Fruit fly (Drosophila melanogaster) Kc167 (cell line): ENCODE data around the gene PpD6.

Experiments
- Myc ChIP-seq: fragments of >200 bp; optimal IDR thresholded peaks from 2 replicates; lab custom pipeline; 2017; ENCODE audit warnings: missing external identifiers
- Sin3A ChIP-seq: fragments of >200 bp; optimal IDR thresholded peaks from 2 replicates; lab custom pipeline; 2018; ENCODE audit warnings: missing external identifiers
- h ChIP-seq: fragments of >200 bp; optimal IDR thresholded peaks from 3 replicates; lab custom pipeline; 2018; ENCODE audit warnings: missing external identifiers
- insv ChIP-seq: fragments of >200 bp; optimal IDR thresholded peaks from 3 replicates; lab custom pipeline; 2018; ENCODE audit warnings: missing external identifiers
- psq ChIP-seq: fragments of >200 bp; optimal IDR thresholded peaks from 2 replicates; lab custom pipeline; 2017; ENCODE audit warnings: missing external identifiers
- ttk ChIP-seq: sonication (Bioruptor generic); optimal IDR thresholded peaks from 2 replicates; lab custom pipeline; 2017; ENCODE audit warnings: missing external identifiers

Gene PpD6

DNA sequence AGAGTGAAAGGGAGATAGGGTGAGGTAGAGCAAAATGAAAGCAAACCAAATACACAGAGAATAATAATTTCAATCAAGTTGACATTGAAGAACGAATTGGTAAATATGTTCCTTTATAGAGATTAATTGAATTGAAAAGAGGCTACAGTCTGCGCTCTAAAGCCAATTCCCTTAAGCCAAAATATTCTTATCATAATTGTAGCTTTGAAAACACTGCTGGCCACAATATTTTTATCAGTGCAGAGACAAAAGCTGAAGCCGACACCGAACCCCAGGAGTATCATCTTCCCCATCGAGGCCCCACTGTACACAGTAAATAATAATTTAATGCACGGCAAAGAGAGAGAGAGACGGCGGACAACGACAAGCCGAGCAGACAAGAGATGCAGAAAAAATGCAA is 3.6 kb upstream of the PpD6 start:
- TF ChIP-seq psq (lab: Kevin White, UChicago) (no peak), insv (no peak), Sin3A (lab: Kevin White, UChicago) (no peak), Myc (no peak), h (lab: Kevin White, UChicago) (no peak), ttk (no peak)

DNA sequence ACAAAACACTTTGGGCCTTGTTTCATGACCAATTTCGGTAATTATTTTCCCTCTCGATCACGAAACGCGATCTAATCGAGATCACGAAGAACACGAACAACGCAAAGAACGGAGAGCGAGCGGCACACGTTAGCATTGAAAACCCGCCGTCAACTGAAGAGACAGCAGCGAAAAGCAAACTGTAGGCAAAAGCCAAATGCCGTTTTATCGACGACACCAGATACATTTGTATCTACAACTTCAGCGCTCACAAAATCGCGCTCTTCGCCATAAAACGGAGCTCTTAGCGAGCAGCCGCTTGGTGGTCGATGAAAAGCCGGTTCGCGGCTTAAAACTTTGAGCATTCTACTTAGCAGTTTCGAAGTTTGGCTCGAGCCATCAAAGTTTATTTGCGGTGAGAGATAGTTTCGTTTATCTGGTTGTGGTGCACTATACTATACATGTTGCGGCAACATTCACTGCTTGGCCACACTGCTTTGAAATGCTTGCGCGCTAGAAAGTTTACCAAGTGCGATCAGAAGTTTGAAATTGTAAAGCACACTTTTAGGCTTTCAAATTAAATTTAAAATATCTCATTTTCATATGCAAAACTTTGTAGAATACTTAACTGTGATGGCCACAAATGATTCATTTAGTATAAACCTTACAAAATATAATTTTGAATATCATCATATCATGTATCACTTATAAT is 1.3 kb upstream of the PpD6 start:
- TF ChIP-seq Myc (no peak), ttk (no peak), h (lab: Kevin White, UChicago) (no peak), psq (lab: Kevin White, UChicago) (no peak), Sin3A (lab: Kevin White, UChicago) (no peak), insv (no peak)

DNA sequence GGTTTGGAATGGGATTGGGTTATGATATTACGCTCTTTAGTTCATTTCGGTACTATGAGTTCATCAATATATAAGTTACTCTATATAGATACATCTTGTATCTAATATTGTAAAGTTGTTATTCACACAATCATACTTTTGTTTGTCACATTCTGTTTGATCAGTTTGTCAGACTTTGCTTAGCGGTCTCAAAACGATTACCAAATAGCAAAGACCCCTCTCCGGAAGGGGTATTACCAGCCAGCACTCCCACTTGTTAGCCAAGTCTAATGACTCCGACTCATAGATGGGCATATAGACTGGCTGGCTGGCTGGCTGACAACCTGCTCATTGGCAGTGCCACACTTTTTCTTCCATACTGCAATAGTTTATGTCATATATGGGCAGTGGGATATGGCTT is 4.7 kb downstream of the PpD6 start:
- TF ChIP-seq insv (no peak), ttk (no peak), psq (lab: Kevin White, UChicago) (no peak), h (lab: Kevin White, UChicago) (no peak), Myc (no peak), Sin3A (lab: Kevin White, UChicago) (no peak)

DNA sequence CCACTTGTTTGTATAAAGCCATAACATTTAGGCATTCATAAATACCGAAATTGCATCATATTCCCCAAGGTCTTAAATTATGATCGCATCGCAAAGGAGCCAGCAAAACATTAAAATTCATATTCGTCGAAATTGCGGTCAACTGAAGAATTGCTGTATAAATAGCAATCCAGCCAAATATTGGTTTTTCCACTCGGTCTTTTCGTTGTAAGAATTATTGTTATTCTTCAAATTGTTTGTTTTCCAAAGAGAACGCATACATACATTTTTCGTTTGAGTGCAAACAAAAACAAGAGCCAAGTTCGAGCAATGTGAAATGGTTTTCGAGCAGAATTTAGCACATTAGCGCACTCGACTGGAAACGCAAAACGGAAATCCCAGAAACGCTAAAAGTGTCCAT is 5.4 kb downstream of the PpD6 start:
- TF ChIP-seq h (lab: Kevin White, UChicago) (no peak), insv (no peak), Myc (no peak), ttk (no peak), Sin3A (lab: Kevin White, UChicago) (no peak), psq (lab: Kevin White, UChicago) (no peak)

DNA sequence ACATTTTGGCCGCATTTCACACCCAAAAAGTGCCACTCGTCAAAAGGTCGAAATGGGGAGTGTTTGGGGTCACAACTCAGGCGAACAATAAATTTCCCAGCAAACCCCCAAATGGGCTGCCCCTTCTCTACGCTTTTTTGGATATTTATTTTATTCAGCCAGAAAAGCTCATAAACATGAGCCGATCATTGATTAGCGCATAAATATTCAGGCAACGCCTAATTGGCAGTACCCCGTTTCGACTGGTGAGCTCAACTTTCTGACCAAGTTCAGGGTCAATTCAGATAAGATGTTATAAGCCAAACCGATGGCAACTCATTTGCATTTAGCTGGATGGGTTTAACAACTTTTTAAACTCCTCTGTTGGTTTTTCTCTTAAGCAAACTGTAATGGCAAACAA is 10.1 kb downstream of the PpD6 start:
- TF ChIP-seq psq (lab: Kevin White, UChicago) (no peak), Myc (no peak)

DNA sequence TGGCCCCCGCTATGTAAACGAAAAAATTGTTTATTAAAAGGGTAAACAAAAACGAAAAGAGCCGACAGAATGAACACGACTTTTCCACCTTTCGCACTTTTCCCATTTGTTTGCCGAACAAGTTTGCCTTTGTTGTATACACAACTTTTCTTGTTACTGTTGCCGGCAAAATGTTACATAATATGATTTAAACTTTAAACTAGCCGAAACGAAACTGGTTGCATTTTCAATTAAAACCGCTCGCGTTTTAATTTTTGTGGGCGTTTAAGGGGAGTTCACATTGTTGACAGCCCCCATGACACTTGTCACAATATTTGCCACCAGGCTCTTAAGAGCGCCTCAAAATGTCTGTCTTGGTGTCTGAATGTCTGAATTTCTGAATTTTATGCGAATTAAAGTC is 11.3 kb downstream of the PpD6 start:
- TF ChIP-seq Myc: no peak
- no peak for TF ChIP-seq Sin3A (lab: Kevin White, UChicago)
- TF ChIP-seq h (lab: Kevin White, UChicago): no peak
- TF ChIP-seq insv: no peak
- no peak for TF ChIP-seq ttk
- no peak for TF ChIP-seq psq (lab: Kevin White, UChicago)

DNA sequence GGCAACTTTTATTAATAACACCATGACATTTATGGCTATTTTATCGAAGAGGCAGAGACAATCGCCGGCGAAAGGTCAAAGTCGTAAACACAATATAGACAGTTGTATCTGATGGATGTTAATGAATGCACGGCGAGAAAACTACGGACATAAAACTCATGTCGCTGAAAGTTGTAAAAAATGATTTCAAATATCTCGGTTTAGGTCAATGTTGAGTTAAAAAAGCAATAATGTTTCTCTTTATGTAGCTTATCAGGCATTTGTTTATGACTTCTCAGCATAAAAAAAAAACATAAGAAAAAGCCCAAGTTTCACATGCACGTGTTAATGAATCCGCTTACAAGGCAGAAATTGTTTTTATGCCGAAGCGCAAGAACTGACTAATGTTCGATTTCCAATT is 11.9 kb downstream of the PpD6 start:
- TF ChIP-seq Myc (no peak), ttk (no peak), insv (no peak), psq (lab: Kevin White, UChicago) (no peak), Sin3A (lab: Kevin White, UChicago) (no peak), h (lab: Kevin White, UChicago) (no peak)

DNA sequence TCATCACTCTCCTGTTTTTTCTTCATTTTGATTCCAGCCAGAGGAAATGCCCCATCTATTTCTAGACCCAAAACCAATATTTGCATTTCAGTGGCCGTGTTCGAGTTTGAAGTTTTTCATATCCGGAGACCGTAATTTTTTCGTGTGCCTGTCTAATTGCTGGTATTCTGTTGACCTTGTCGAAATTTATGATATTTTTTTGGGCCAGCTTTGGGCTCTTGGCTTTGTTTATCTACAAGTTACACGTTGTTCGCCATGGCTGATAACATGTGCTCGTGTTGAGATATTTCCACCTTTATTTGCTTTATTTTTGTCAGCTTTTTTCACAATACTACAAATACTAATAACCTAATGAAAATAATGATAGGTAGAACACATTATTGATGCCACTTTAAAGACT is 12.3 kb downstream of the PpD6 start:
- TF ChIP-seq ttk (no peak), Myc (no peak), psq (lab: Kevin White, UChicago) (no peak), insv (no peak), Sin3A (lab: Kevin White, UChicago) (no peak)

DNA sequence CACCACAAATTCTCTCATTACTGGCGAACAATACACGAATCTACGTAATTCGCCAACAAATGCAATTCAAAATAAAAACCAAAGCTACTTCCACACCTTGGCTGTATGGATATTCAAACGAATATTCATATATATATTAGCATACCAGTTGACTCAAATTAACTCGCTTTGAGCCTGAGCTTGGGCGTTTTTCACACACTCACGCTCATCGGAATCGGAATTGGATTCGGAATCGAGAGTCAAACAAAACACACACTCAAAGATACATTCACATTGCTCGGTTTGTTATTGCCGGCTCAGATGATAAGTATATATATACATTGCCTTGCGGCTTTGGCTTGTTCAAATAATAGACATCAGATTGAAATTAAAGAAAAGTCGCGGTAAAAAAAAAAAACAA is 12.7 kb downstream of the PpD6 start:
- TF ChIP-seq Sin3A (lab: Kevin White, UChicago): no peak
- TF ChIP-seq psq (lab: Kevin White, UChicago): no peak
- TF ChIP-seq insv: no peak
- TF ChIP-seq h (lab: Kevin White, UChicago): no peak
- no peak for TF ChIP-seq Myc
- no peak for TF ChIP-seq ttk

DNA sequence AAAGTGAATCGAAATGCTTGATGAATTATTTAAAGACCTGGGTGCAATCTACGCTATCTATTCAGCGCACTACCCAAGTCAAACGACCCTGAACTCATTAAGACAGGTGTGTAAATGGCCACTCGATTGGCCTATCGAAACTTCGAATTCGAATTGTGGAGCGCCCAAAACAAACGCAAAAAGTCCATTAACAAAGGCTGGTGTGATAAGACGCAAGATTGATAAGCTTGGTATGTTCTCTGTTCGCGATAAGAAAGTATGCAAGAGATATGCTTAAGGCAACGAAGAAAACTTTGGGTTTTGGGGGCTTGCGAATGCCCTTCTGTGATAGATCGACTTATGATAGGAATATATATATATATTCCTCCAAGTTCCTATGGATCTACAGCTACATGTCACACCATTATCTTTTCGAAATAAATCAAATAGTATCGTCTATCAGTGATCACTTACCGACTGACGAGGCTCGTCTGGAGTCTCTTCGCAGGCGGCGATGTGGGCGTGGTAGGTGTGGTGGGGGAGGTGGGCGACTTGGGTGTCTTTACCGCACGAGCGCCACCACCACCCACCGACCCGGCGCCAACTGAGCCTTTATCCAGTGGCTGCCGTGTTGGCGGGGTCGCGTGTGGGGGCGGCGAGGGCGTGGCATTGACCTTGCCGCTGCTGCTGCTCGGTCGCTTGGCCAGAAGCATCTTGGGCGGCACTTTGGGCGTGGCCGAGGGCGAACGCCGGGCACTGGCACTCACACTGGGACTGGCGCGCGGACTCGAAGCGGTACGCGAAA is 14.3 kb downstream of the PpD6 start:
- TF ChIP-seq psq (lab: Kevin White, UChicago) (no peak), insv (no peak), h (lab: Kevin White, UChicago) (no peak), Myc (no peak), ttk (no peak), Sin3A (lab: Kevin White, UChicago) (no peak)

DNA sequence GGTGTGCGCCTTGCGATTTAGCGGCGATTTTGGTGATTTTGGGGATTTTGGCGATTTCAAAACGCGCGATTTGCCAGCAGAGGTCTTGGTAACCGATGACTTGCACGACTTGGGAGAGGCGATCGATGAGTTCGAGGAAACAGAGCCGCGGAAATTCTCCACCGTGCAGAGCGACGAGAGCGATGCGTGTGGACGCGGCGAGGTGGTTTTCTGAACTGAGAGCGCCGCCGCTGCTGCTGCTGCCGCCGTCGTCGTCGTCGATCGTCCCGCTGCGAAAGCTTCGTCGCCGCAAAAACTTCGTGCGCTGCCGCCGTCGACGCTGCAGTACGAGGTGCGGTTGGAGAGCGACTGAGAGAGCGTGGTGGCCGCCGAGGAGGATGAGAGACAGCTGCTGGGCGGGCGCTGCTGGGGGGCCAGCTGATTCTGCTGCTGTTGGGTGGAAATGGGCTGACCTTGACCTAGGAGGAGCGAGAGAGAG is 15.1 kb downstream of the PpD6 start:
- no peak for TF ChIP-seq psq (lab: Kevin White, UChicago)
- no peak for TF ChIP-seq Sin3A (lab: Kevin White, UChicago)
- TF ChIP-seq insv: no peak
- no peak for TF ChIP-seq h (lab: Kevin White, UChicago)
- no peak for TF ChIP-seq Myc
- TF ChIP-seq ttk: no peak

DNA sequence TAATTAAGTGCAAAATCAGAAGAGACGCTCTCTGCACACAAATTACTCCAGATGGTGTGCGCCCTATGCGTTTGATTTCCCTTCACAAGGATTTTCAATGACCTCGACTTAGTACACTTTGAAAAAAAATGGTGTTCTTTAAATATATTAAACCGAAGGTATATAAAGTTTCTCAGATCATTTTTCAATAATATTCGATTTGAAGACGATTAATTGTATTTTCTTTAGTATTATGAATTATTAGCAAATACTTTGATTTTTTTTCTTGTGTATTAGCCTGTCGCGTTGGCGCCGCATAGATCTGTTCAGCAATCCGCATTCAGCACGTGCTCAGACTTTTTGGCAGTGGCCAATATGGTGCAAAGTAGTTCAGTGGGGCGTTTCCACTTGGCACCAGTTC is 18.3 kb downstream of the PpD6 start:
- TF ChIP-seq h (lab: Kevin White, UChicago): no peak
- no peak for TF ChIP-seq Sin3A (lab: Kevin White, UChicago)
- TF ChIP-seq insv: no peak
- no peak for TF ChIP-seq psq (lab: Kevin White, UChicago)
- no peak for TF ChIP-seq ttk
- TF ChIP-seq Myc: no peak

DNA sequence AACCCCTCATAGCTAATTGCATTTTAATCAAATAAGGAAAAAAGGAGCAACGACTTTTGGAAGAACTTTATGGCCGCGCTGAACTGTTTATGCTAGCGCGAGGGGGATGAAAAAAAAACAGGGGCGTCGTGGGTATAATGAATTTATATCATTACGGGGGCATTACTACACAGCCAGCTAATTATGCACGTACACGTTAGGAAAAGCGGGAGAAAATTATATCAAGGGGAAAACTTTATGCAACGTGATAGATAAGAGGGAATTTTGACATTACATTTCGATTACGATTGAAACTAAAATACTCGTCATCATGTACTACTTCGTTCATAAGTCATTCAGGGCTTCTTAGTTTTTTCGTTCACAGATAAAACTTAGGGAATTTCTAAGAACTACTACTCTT is 18.9 kb downstream of the PpD6 start, which contains the start of gene CG15403:
Gene CG15403, plus strand, starts transcription at position 301 of the 400 bp plus-strand sequence.
- no peak for TF ChIP-seq ttk
- TF ChIP-seq insv: no peak
- no peak for TF ChIP-seq h (lab: Kevin White, UChicago)
- no peak for TF ChIP-seq psq (lab: Kevin White, UChicago)
- TF ChIP-seq Sin3A (lab: Kevin White, UChicago): no peak
- TF ChIP-seq Myc: no peak
